Worm (Caenorhabditis elegans): ENCODE data around the gene fipr-10.

DNA sequence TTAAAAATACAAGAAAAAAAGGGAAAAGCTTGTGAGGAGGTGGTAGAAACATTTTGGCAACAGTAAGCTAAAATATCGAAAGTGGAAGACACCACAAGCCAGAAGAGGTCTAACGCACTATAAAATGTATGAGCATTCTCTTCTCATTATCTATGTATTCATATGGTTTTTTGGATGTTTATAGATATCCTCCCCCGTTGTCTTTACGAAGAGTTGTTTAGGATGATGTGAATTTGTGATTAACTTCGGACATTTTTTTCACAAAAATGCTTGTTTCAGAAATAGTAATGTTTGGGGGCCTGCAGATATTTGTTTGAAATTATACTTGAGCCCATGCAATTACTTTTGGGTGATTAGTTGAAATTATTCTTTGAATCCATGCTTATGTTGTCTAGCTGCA lies 1.1 kb downstream of the fipr-10 start, which contains the start of gene mec-9:
- TF ChIP-seq ama-1 (optimal IDR thresholded peaks at IDR 0.05) (no peak), ama-1 (GFP tag; optimal IDR thresholded peaks at IDR 0.05) (no peak), dpl-1 (GFP tag; optimal IDR thresholded peaks at IDR 0.05) (no peak), B0261.1 (tag; optimal IDR thresholded peaks at IDR 0.05) (no peak), madf-6 (GFP tag; IDR thresholded peaks at IDR 0.05) (no peak), him-1 (tag; optimal IDR thresholded peaks at IDR 0.05) (no peak), aptf-2 (GFP tag; conservative IDR thresholded peaks at IDR 0.05) (no peak), ztf-6 (GFP tag; IDR thresholded peaks at IDR 0.05) (no peak), rpc-1 (optimal IDR thresholded peaks at IDR 0.05) (no peak), rpc-1 (tag; optimal IDR thresholded peaks at IDR 0.05) (no peak), sea-2 (GFP tag; IDR thresholded peaks at IDR 0.05) (no peak), ekl-4 (GFP tag; IDR thresholded peaks at IDR 0.05) (no peak)

Measured in whole organism, young adult.